Fruit fly (Drosophila melanogaster): Measurements from ENCODE around the gene CG32176.

DNA sequence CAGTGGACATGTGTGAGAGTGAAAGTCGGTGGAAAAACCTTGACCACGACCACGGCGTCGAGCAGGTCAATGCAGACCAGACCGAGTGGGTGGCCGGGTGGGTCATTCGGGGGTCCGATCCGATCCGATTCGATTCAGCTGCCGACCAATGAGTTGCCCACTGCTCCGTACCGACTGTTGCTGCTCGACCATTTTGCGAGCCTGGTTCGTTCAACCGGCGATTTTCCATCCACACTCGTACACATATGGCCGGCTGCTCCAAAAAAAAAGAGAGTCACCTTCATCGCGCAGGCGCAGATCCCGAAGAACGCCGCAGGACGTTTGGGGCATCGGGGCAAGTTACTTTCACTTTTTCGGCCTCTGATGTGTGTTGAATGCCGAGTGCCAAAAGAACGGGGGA lies 10.9 kb downstream of the CG32176 start:
- TF ChIP-seq CG15710 (tag; optimal IDR thresholded peaks at IDR 0.05) (no peak), gl (tag; optimal IDR thresholded peaks at IDR 0.05) (no peak), D1 (tag; optimal IDR thresholded peaks at IDR 0.05) (no peak)
